Fruit fly (Drosophila melanogaster) whole organism, embryonic: Measurements from ENCODE around the gene CG46303.

Experiments
- Atf6 ChIP-seq: fragments of 200-800 bp; sonication (Bioruptor generic); IDR thresholded peaks from 2 replicates; pipeline ENCODE4 v1.3.6; 2022; ENCODE audit warnings: missing biosample characterization, missing genetic modification characterization
- CG10274 ChIP-seq: fragments of 200-800 bp; sonication (Bioruptor generic); optimal IDR thresholded peaks from 3 replicates; lab custom pipeline; 2017; ENCODE audit warnings: missing biosample characterization, mild to moderate bottlenecking, missing genetic modification characterization
- CG11504 ChIP-seq: fragments of 200-800 bp; sonication (Bioruptor generic); optimal IDR thresholded peaks from 3 replicates; lab custom pipeline; 2019; ENCODE audit warnings: missing biosample characterization, mild to moderate bottlenecking, missing genetic modification characterization, moderate library complexity
- CG11696 ChIP-seq: fragments of 200-800 bp; sonication (Bioruptor generic); IDR thresholded peaks from 2 replicates; pipeline ENCODE4 v1.3.6; 2022; ENCODE audit warnings: missing biosample characterization, missing genetic modification characterization
- CG1233 ChIP-seq: fragments of 200-800 bp; sonication (Bioruptor generic); optimal IDR thresholded peaks from 4 replicates; lab custom pipeline; 2018; ENCODE audit warnings: missing biosample characterization, mild to moderate bottlenecking, missing genetic modification characterization
- CG12769 ChIP-seq: fragments of 200-800 bp; sonication (Bioruptor generic); optimal IDR thresholded peaks from 2 replicates; lab custom pipeline; 2019; ENCODE audit warnings: missing biosample characterization, mild to moderate bottlenecking, missing genetic modification characterization, moderate library complexity
- CG13624 ChIP-seq: fragments of 200-800 bp; sonication (Bioruptor generic); optimal IDR thresholded peaks from 2 replicates; lab custom pipeline; 2016; ENCODE audit warnings: missing biosample characterization, missing genetic modification characterization
- CG14667 ChIP-seq: fragments of 200-800 bp; sonication (Bioruptor generic); IDR thresholded peaks from 2 replicates; pipeline ENCODE4 v1.3.6; 2022; ENCODE audit warnings: missing biosample characterization, missing genetic modification characterization
- CG1602 ChIP-seq: fragments of 200-800 bp; sonication (Bioruptor generic); optimal IDR thresholded peaks from 3 replicates; lab custom pipeline; 2016; ENCODE audit warnings: missing biosample characterization, missing genetic modification characterization
- CG16815 ChIP-seq: fragments of 200-800 bp; sonication (Bioruptor generic); optimal IDR thresholded peaks from 3 replicates; lab custom pipeline; 2017; ENCODE audit warnings: missing biosample characterization, mild to moderate bottlenecking, missing genetic modification characterization
- CG17612 ChIP-seq: fragments of 200-800 bp; sonication (Bioruptor generic); IDR thresholded peaks from 2 replicates; pipeline ENCODE4 v1.3.6; 2022; ENCODE audit warnings: missing biosample characterization, missing genetic modification characterization
- CG17912 ChIP-seq: fragments of 200-800 bp; sonication (Bioruptor generic); optimal IDR thresholded peaks from 2 replicates; lab custom pipeline; 2018; ENCODE audit warnings: missing biosample characterization, mild to moderate bottlenecking, missing genetic modification characterization
- CG1792 ChIP-seq: fragments of 200-800 bp; sonication (Bioruptor generic); optimal IDR thresholded peaks from 2 replicates; lab custom pipeline; 2016; ENCODE audit warnings: missing biosample characterization, missing genetic modification characterization
- CG18619 ChIP-seq: fragments of 200-800 bp; sonication (Bioruptor generic); optimal IDR thresholded peaks from 3 replicates; lab custom pipeline; 2017; ENCODE audit warnings: missing biosample characterization, mild to moderate bottlenecking, missing genetic modification characterization
- CG18764 ChIP-seq: fragments of 200-800 bp; sonication (Bioruptor generic); optimal IDR thresholded peaks from 3 replicates; lab custom pipeline; 2016; ENCODE audit warnings: missing biosample characterization, missing genetic modification characterization
- CG2678 ChIP-seq: fragments of 200-800 bp; sonication (Bioruptor generic); optimal IDR thresholded peaks from 3 replicates; lab custom pipeline; 2019; ENCODE audit warnings: missing biosample characterization, mild to moderate bottlenecking, missing genetic modification characterization, moderate library complexity
- CG3281 ChIP-seq: fragments of 200-800 bp; sonication (Bioruptor generic); optimal IDR thresholded peaks from 3 replicates; lab custom pipeline; 2017; ENCODE audit warnings: missing biosample characterization, mild to moderate bottlenecking, missing genetic modification characterization
- CG33213 ChIP-seq: fragments of 200-800 bp; sonication (Bioruptor generic); optimal IDR thresholded peaks from 3 replicates; lab custom pipeline; 2016; ENCODE audit warnings: missing biosample characterization, missing genetic modification characterization
- CG6254 ChIP-seq: fragments of 200-800 bp; sonication (Bioruptor generic); optimal IDR thresholded peaks from 3 replicates; lab custom pipeline; 2017; ENCODE audit warnings: mild to moderate bottlenecking, missing biosample characterization, missing genetic modification reagents, missing genetic modification characterization
- CG8089 ChIP-seq: fragments of 200-800 bp; sonication (Bioruptor generic); optimal IDR thresholded peaks from 3 replicates; lab custom pipeline; 2016; ENCODE audit warnings: missing biosample characterization, missing genetic modification characterization
- CG8944 ChIP-seq: fragments of 200-800 bp; sonication (Bioruptor generic); optimal IDR thresholded peaks from 3 replicates; lab custom pipeline; 2016; ENCODE audit warnings: missing biosample characterization, missing genetic modification characterization
- CG9215 ChIP-seq: fragments of 200-800 bp; sonication (Bioruptor generic); IDR thresholded peaks from 2 replicates; pipeline ENCODE4 v1.3.6; 2022; ENCODE audit warnings: missing biosample characterization, missing genetic modification characterization
- CTCF ChIP-seq: fragments of 200-800 bp; sonication (Bioruptor generic); optimal IDR thresholded peaks from 2 replicates; lab custom pipeline; 2017; ENCODE audit warnings: missing biosample characterization, mild to moderate bottlenecking, missing genetic modification characterization, moderate library complexity
- CoRest ChIP-seq: fragments of 200-800 bp; sonication (Bioruptor generic); optimal IDR thresholded peaks from 3 replicates; lab custom pipeline; 2018; ENCODE audit warnings: missing biosample characterization, mild to moderate bottlenecking, missing genetic modification characterization, moderate library complexity
- Dll ChIP-seq: fragments of 200-800 bp; sonication (Bioruptor generic); IDR thresholded peaks from 4 replicates; pipeline ENCODE4 v1.3.6; 2022; ENCODE audit warnings: missing biosample characterization, missing genetic modification characterization; ENCODE audit not compliant: partially characterized antibody
- GATAe ChIP-seq: fragments of 200-800 bp; sonication (Bioruptor generic); conservative IDR thresholded peaks from 2 replicates; pipeline ENCODE4 v1.3.6; 2022; ENCODE audit warnings: missing biosample characterization, missing genetic modification characterization
- HLH3B ChIP-seq: fragments of 200-800 bp; sonication (Bioruptor generic); IDR thresholded peaks from 2 replicates; pipeline ENCODE4 v1.3.6; 2022; ENCODE audit warnings: missing biosample characterization, missing genetic modification characterization
- Hsf ChIP-seq: fragments of 200-800 bp; sonication (Bioruptor generic); optimal IDR thresholded peaks from 3 replicates; lab custom pipeline; 2016; ENCODE audit warnings: missing biosample characterization, missing genetic modification characterization
- Jarid2 ChIP-seq: fragments of 200-800 bp; sonication (Bioruptor generic); optimal IDR thresholded peaks from 3 replicates; lab custom pipeline; 2017; ENCODE audit warnings: mild to moderate bottlenecking, missing biosample characterization, missing genetic modification reagents, missing genetic modification characterization
- Med ChIP-seq: fragments of 200-800 bp; sonication (Bioruptor generic); peaks from one replicate; lab custom pipeline; 2016; ENCODE audit warnings: missing biosample characterization, missing genetic modification characterization, mild to moderate bottlenecking, inconsistent platforms, moderate library complexity
- NFAT ChIP-seq: fragments of 200-800 bp; sonication (Bioruptor generic); IDR thresholded peaks from 2 replicates; pipeline ENCODE4 v1.3.6; 2022; ENCODE audit warnings: missing biosample characterization, missing genetic modification characterization
- Nf-YA ChIP-seq: fragments of 200-800 bp; sonication (Bioruptor generic); IDR thresholded peaks from 2 replicates; pipeline ENCODE4 v1.3.6; 2022; ENCODE audit warnings: missing biosample characterization, missing genetic modification characterization
- Optix ChIP-seq: fragments of 200-800 bp; sonication (Bioruptor generic); IDR thresholded peaks from 3 replicates; pipeline ENCODE4 v1.3.6; 2022; ENCODE audit warnings: missing biosample characterization, missing genetic modification characterization
- Pdp1 ChIP-seq, 2 experiments: fragments of 200-800 bp; sonication (Bioruptor generic); optimal IDR thresholded peaks; 3 replicates each; lab custom pipeline; 2016; ENCODE audit warnings: missing biosample characterization in 2 of 2, missing genetic modification characterization in 2 of 2, mild to moderate bottlenecking in 1 of 2, moderate library complexity in 1 of 2
- Ssrp ChIP-seq: fragments of 200-800 bp; sonication (Bioruptor generic); optimal IDR thresholded peaks from 2 replicates; lab custom pipeline; 2018; ENCODE audit warnings: missing biosample characterization, mild to moderate bottlenecking, missing genetic modification characterization, moderate library complexity
- Stat92E ChIP-seq, 3 experiments: fragments of >200 bp in 2 of 3; fragments of 200-800 bp in 1 of 3; sonication (Bioruptor generic) in 1 of 3; optimal IDR thresholded peaks; 2 replicates each; lab custom pipeline; 2017 to 2019; ENCODE audit warnings: missing biosample characterization in 3 of 3, missing genetic modification characterization in 3 of 3, mild to moderate bottlenecking in 1 of 3, moderate library complexity in 1 of 3
- al ChIP-seq: fragments of 200-800 bp; sonication (Bioruptor generic); IDR thresholded peaks from 2 replicates; pipeline ENCODE4 v1.3.6; 2022; ENCODE audit warnings: missing biosample characterization, missing genetic modification characterization
- aop ChIP-seq: fragments of 200-800 bp; sonication (Bioruptor generic); IDR thresholded peaks from 2 replicates; pipeline ENCODE4 v1.3.6; 2022; ENCODE audit warnings: missing biosample characterization, missing genetic modification characterization
- cas ChIP-seq: fragments of 200-800 bp; sonication (Bioruptor generic); IDR thresholded peaks from 2 replicates; pipeline ENCODE4 v1.3.6; 2022; ENCODE audit warnings: missing biosample characterization, missing genetic modification characterization
- cwo ChIP-seq: fragments of 200-800 bp; sonication (Bioruptor generic); optimal IDR thresholded peaks from 3 replicates; lab custom pipeline; 2017; ENCODE audit warnings: missing biosample characterization, missing genetic modification characterization, mild to moderate bottlenecking, moderate library complexity, missing genetic modification reagents
- eyg ChIP-seq: fragments of 200-800 bp; sonication (Bioruptor generic); optimal IDR thresholded peaks from 3 replicates; lab custom pipeline; 2016; ENCODE audit warnings: missing biosample characterization, missing genetic modification characterization
- fd102C ChIP-seq: fragments of 200-800 bp; sonication (Bioruptor generic); optimal IDR thresholded peaks from 2 replicates; lab custom pipeline; 2018; ENCODE audit warnings: missing biosample characterization, mild to moderate bottlenecking, missing genetic modification characterization, moderate library complexity
- gce ChIP-seq: fragments of 200-800 bp; sonication (Bioruptor generic); IDR thresholded peaks from 3 replicates; pipeline ENCODE4 v1.3.6; 2022; ENCODE audit warnings: missing biosample characterization, missing genetic modification characterization
- jumu ChIP-seq: fragments of 200-800 bp; sonication (Bioruptor generic); optimal IDR thresholded peaks from 3 replicates; lab custom pipeline; 2016; ENCODE audit warnings: missing biosample characterization, missing genetic modification characterization
- kni ChIP-seq: fragments of 200-800 bp; sonication (Bioruptor generic); optimal IDR thresholded peaks from 3 replicates; lab custom pipeline; 2017; ENCODE audit warnings: mild to moderate bottlenecking, missing biosample characterization, missing genetic modification reagents, missing genetic modification characterization
- knrl ChIP-seq: fragments of 200-800 bp; sonication (Bioruptor generic); IDR thresholded peaks from 3 replicates; pipeline ENCODE4 v1.3.6; 2022; ENCODE audit warnings: missing biosample characterization, missing genetic modification characterization; ENCODE audit not compliant: partially characterized antibody
- org-1 ChIP-seq: fragments of 200-800 bp; sonication (Bioruptor generic); optimal IDR thresholded peaks from 2 replicates; lab custom pipeline; 2017; ENCODE audit warnings: missing biosample characterization, missing genetic modification characterization
- scrt ChIP-seq: fragments of 200-800 bp; sonication (Bioruptor generic); optimal IDR thresholded peaks from 2 replicates; lab custom pipeline; 2018; ENCODE audit warnings: missing biosample characterization, mild to moderate bottlenecking, missing genetic modification characterization, moderate library complexity
- ttk ChIP-seq: fragments of 200-800 bp; sonication (Bioruptor generic); IDR thresholded peaks from 2 replicates; pipeline ENCODE4 v2.1.2; 2022; ENCODE audit warnings: missing biosample characterization, missing genetic modification characterization
- wdn ChIP-seq: fragments of 200-800 bp; sonication (Bioruptor generic); IDR thresholded peaks from 2 replicates; pipeline ENCODE4 v1.3.6; 2022; ENCODE audit warnings: missing biosample characterization, missing genetic modification characterization

Gene CG46303

dm6 chr3R:5861218-5861902 lies 39.6 kb downstream of the CG46303 start (continued):
- TF ChIP-seq Atf6 (GFP tag; lab: Robert Waterston, UW), result peak; percentile 23; the same call in 1 of the 2 replicates
- TF ChIP-seq fd102C, result no peak
- no peak for TF ChIP-seq ttk
- peak; percentile 31; the same call in 1 of the 2 replicates for TF ChIP-seq CG11696 (GFP tag; lab: Robert Waterston, UW)
- no peak for TF ChIP-seq Jarid2 (GFP tag; lab: Kevin White, UChicago)
- peak; percentile 74 for TF ChIP-seq NFAT (GFP tag; lab: Robert Waterston, UW)
- TF ChIP-seq CG6254 (GFP tag; lab: Kevin White, UChicago), result no peak
- no peak for TF ChIP-seq scrt (GFP tag; lab: Kevin White, UChicago)
- TF ChIP-seq Med (GFP tag; lab: Kevin White, UChicago), result peak; percentile 67
- TF ChIP-seq CG8089 (GFP tag; lab: Kevin White, UChicago), result no peak
- TF ChIP-seq Ssrp, result no peak
- no peak for TF ChIP-seq CG33213 (GFP tag; lab: Kevin White, UChicago)
- no peak for TF ChIP-seq GATAe
- TF ChIP-seq Dll (GFP tag; lab: Robert Waterston, UW), result no peak
- TF ChIP-seq CG1602 (GFP tag; lab: Kevin White, UChicago), result no peak
- TF ChIP-seq jumu (GFP tag; lab: Kevin White, UChicago), result peak; percentile 12
- TF ChIP-seq CG18619 (GFP tag; lab: Kevin White, UChicago), result peak; percentile 67
- TF ChIP-seq CG3281 (GFP tag; lab: Kevin White, UChicago), result peak; percentile 67
- peak; percentile 61 for TF ChIP-seq CG2678 (tag; lab: Kevin White, UChicago)
- TF ChIP-seq al (GFP tag; lab: Robert Waterston, UW), result 0 out of 2 replicates have a peak, but pooled peaks have one; percentile 7
- no peak for TF ChIP-seq gce
- peak; percentile 7 for TF ChIP-seq org-1
- no peak for TF ChIP-seq CG17612 (GFP tag; lab: Robert Waterston, UW)
- no peak for TF ChIP-seq CTCF (GFP tag; lab: Kevin White, UChicago)
- no peak for TF ChIP-seq CG8944 (GFP tag; lab: Kevin White, UChicago)
- no peak for TF ChIP-seq Optix (GFP tag; lab: Robert Waterston, UW)
- TF ChIP-seq Stat92E (GFP tag; optimal IDR thresholded peaks at IDR 0.05; lab: Kevin White, UChicago), result no peak
- TF ChIP-seq CG13624 (GFP tag; lab: Kevin White, UChicago), result peak; percentile 39
- TF ChIP-seq cas (GFP tag; lab: Robert Waterston, UW), result 0 out of 2 replicates have a peak, but pooled peaks have one; percentile 15
- TF ChIP-seq kni (GFP tag; lab: Kevin White, UChicago), result no peak
- TF ChIP-seq CG17912, result no peak
- TF ChIP-seq knrl (GFP tag; lab: Robert Waterston, UW), result no peak
- peak; percentile 52 for TF ChIP-seq CG16815 (GFP tag; lab: Kevin White, UChicago)
- TF ChIP-seq CG12769, result no peak
- TF ChIP-seq CG1233 (GFP tag; lab: Kevin White, UChicago), result peak; percentile 44
- TF ChIP-seq Nf-YA (GFP tag; lab: Robert Waterston, UW), result no peak
- peak; percentile 23 for TF ChIP-seq CG1792
- peak; percentile 98 for TF ChIP-seq CG10274 (GFP tag; lab: Kevin White, UChicago)
- peak in 1 of 2 experiments; percentile 48 for TF ChIP-seq Pdp1 (GFP tag; optimal IDR thresholded peaks at IDR 0.05; lab: Kevin White, UChicago)
- peak; percentile 5 for TF ChIP-seq cwo (GFP tag; lab: Kevin White, UChicago)
- no peak for TF ChIP-seq CG18764 (GFP tag; lab: Kevin White, UChicago)
- peak; percentile 47 for TF ChIP-seq CoRest (tag; lab: Kevin White, UChicago)
- TF ChIP-seq CG11504 (tag; lab: Kevin White, UChicago), result peak; percentile 42
- TF ChIP-seq eyg (GFP tag; lab: Kevin White, UChicago), result peak; percentile 8
- TF ChIP-seq CG9215 (GFP tag; lab: Robert Waterston, UW), result peak; percentile 36; the same call in 1 of the 2 replicates
- peak; percentile 22 for TF ChIP-seq Hsf
- TF ChIP-seq wdn (GFP tag; lab: Robert Waterston, UW), result peak; percentile 62; the same call in 1 of the 2 replicates
- no peak for TF ChIP-seq CG14667 (GFP tag; lab: Robert Waterston, UW)
- no peak for TF ChIP-seq aop (GFP tag; lab: Robert Waterston, UW)
- no peak for TF ChIP-seq HLH3B (GFP tag; lab: Robert Waterston, UW)
